Worm (Caenorhabditis elegans) whole organism, L1 larva: ENCODE measurements around the gene C07A9.10.

Experiments used
- C16A3.4 ChIP-seq: fragments of 150-350 bp; optimal IDR thresholded peaks from 2 replicates; lab custom pipeline; 2014; ENCODE audit warnings: missing biosample characterization, missing genetic modification characterization
- aly-2 ChIP-seq: fragments of 150-350 bp; optimal IDR thresholded peaks from 2 replicates; lab custom pipeline; 2014; ENCODE audit warnings: missing biosample characterization, missing genetic modification characterization
- blmp-1 ChIP-seq: fragments of 150-350 bp; optimal IDR thresholded peaks from 2 replicates; lab custom pipeline; 2014; ENCODE audit warnings: missing biosample characterization, missing genetic modification characterization
- ceh-63 ChIP-seq: fragments of 200-800 bp; sonication (Bioruptor generic); optimal IDR thresholded peaks from 2 replicates; lab custom pipeline; 2018; ENCODE audit warnings: mild to moderate bottlenecking, missing genetic modification characterization, missing compliant biosample characterization
- ceh-82 ChIP-seq, 3 experiments: fragments of 150-350 bp in 1 of 3; sonication (generic microtip) in 2 of 3; optimal IDR thresholded peaks; 2 replicates each; lab custom pipeline; 2014 to 2017; ENCODE audit warnings: missing biosample characterization in 3 of 3, missing genetic modification characterization in 3 of 3
- ceh-88 ChIP-seq: fragments of 200-800 bp; sonication (Bioruptor generic); IDR thresholded peaks from 2 replicates; pipeline ENCODE4 v1.3.6; 2022; ENCODE audit warnings: missing genetic modification characterization, missing compliant biosample characterization
- ceh-90 ChIP-seq: sonication (generic microtip); optimal IDR thresholded peaks from 2 replicates; lab custom pipeline; 2016; ENCODE audit warnings: missing genetic modification characterization, missing compliant biosample characterization
- dpl-1 ChIP-seq, 3 experiments: fragments of 150-350 bp in 2 of 3; sonication (generic microtip) in 1 of 3; optimal IDR thresholded peaks; 2 replicates each; lab custom pipeline; 2014 to 2017; ENCODE audit warnings: missing biosample characterization in 3 of 3, missing genetic modification characterization in 3 of 3, missing genetic modification reagents in 3 of 3
- dsc-1 ChIP-seq: sonication (generic microtip); optimal IDR thresholded peaks from 2 replicates; lab custom pipeline; 2016; ENCODE audit warnings: mild to moderate bottlenecking, missing genetic modification characterization, missing compliant biosample characterization
- efl-1 ChIP-seq, 4 experiments: fragments of 150-350 bp; optimal IDR thresholded peaks in 3 of 4; peaks in 1 of 4; 1 replicate in 1 of 4; 2 replicates in 3 of 4; lab custom pipeline; 2014; ENCODE audit warnings: missing biosample characterization in 2 of 4, missing genetic modification characterization in 2 of 4, missing genetic modification reagents in 2 of 4
- egl-13 ChIP-seq: sonication (generic microtip); optimal IDR thresholded peaks from 2 replicates; lab custom pipeline; 2016; ENCODE audit warnings: missing genotype, missing genetic modification reagents, missing genetic modification characterization, missing compliant biosample characterization
- elt-2 ChIP-seq: sonication (generic microtip); optimal IDR thresholded peaks from 2 replicates; lab custom pipeline; 2016; ENCODE audit warnings: missing genetic modification characterization, mild to moderate bottlenecking, inconsistent platforms, missing compliant biosample characterization, missing genetic modification reagents
- elt-3 ChIP-seq, 6 experiments: fragments of 150-350 bp in 1 of 6; sonication (generic microtip); optimal IDR thresholded peaks; 2 replicates each; lab custom pipeline; 2017 to 2018; ENCODE audit warnings: missing biosample characterization in 6 of 6, missing genetic modification characterization in 6 of 6, inconsistent platforms in 1 of 6
- fkh-10 ChIP-seq: sonication (generic microtip); optimal IDR thresholded peaks from 2 replicates; lab custom pipeline; 2017; ENCODE audit warnings: missing biosample characterization, missing genetic modification reagents, missing genetic modification characterization
- fkh-8 ChIP-seq: sonication (generic microtip); optimal IDR thresholded peaks from 2 replicates; lab custom pipeline; 2016; ENCODE audit warnings: mild to moderate bottlenecking, missing genetic modification characterization, missing compliant biosample characterization
- fos-1 ChIP-seq: fragments of 150-350 bp; optimal IDR thresholded peaks from 2 replicates; lab custom pipeline; 2014; ENCODE audit warnings: missing biosample characterization, missing genetic modification characterization
- lin-14 ChIP-seq: fragments of 200-800 bp; sonication (Bioruptor generic); optimal IDR thresholded peaks from 2 replicates; lab custom pipeline; 2018; ENCODE audit warnings: mild to moderate bottlenecking, missing genetic modification characterization, moderate library complexity, missing compliant biosample characterization
- lin-35 ChIP-seq, 2 experiments: fragments of 150-350 bp; optimal IDR thresholded peaks; 2 replicates each; lab custom pipeline; 2014; ENCODE audit warnings: missing biosample characterization in 2 of 2, missing genetic modification characterization in 2 of 2, missing genetic modification reagents in 2 of 2
- lsy-2 ChIP-seq, 2 experiments: fragments of 150-350 bp; optimal IDR thresholded peaks; 2 replicates each; lab custom pipeline; 2014; ENCODE audit warnings: missing biosample characterization in 2 of 2, missing genetic modification characterization in 2 of 2
- mab-9 ChIP-seq: fragments of 200-800 bp; sonication (Bioruptor generic); IDR thresholded peaks from 2 replicates; pipeline ENCODE4 v1.3.6; 2022; ENCODE audit warnings: missing genetic modification reagents, missing genetic modification characterization, missing compliant biosample characterization
- mdl-1 ChIP-seq, 2 experiments: fragments of 150-350 bp; optimal IDR thresholded peaks; 2 replicates each; lab custom pipeline; 2014 to 2017; ENCODE audit warnings: missing biosample characterization in 2 of 2, missing genetic modification characterization in 2 of 2, inconsistent platforms in 1 of 2
- mep-1 ChIP-seq: fragments of 150-350 bp; optimal IDR thresholded peaks from 2 replicates; lab custom pipeline; 2014; ENCODE audit warnings: missing biosample characterization, missing genetic modification characterization
- nhr-11 ChIP-seq: fragments of 150-350 bp; optimal IDR thresholded peaks from 2 replicates; lab custom pipeline; 2014; ENCODE audit warnings: missing biosample characterization, missing genetic modification characterization
- nhr-19 ChIP-seq: fragments of 200-800 bp; sonication (Bioruptor generic); conservative IDR thresholded peaks from 2 replicates; pipeline ENCODE4 v1.3.6; 2022; ENCODE audit warnings: missing genetic modification characterization, missing compliant biosample characterization
- nhr-20 ChIP-seq: sonication (generic microtip); optimal IDR thresholded peaks from 2 replicates; lab custom pipeline; 2016; ENCODE audit warnings: mild to moderate bottlenecking, missing genetic modification characterization, missing compliant biosample characterization
- nhr-237 ChIP-seq: fragments of 150-350 bp; optimal IDR thresholded peaks from 2 replicates; lab custom pipeline; 2014; ENCODE audit warnings: missing biosample characterization, missing genetic modification characterization
- nhr-28 ChIP-seq: fragments of 150-350 bp; optimal IDR thresholded peaks from 2 replicates; lab custom pipeline; 2014; ENCODE audit warnings: missing biosample characterization, missing genetic modification characterization
- nhr-47 ChIP-seq: sonication (generic microtip); optimal IDR thresholded peaks from 2 replicates; lab custom pipeline; 2016; ENCODE audit warnings: mild to moderate bottlenecking, missing genetic modification characterization, moderate library complexity, missing compliant biosample characterization
- nhr-71 ChIP-seq: sonication (generic microtip); optimal IDR thresholded peaks from 2 replicates; lab custom pipeline; 2016; ENCODE audit warnings: mild to moderate bottlenecking, missing genetic modification characterization, moderate library complexity, missing compliant biosample characterization
- nhr-76 ChIP-seq: sonication (generic microtip); optimal IDR thresholded peaks from 2 replicates; lab custom pipeline; 2017; ENCODE audit warnings: missing biosample characterization, missing genetic modification characterization
- nhr-77 ChIP-seq: fragments of 150-350 bp; optimal IDR thresholded peaks from 2 replicates; lab custom pipeline; 2014; ENCODE audit warnings: missing biosample characterization, missing genetic modification characterization
- nhr-85 ChIP-seq: sonication (generic microtip); peaks from one replicate; lab custom pipeline; 2016; ENCODE audit warnings: missing genetic modification characterization, inconsistent platforms, missing compliant biosample characterization
- nhr-90 ChIP-seq: sonication (generic microtip); optimal IDR thresholded peaks from 2 replicates; lab custom pipeline; 2016; ENCODE audit warnings: mild to moderate bottlenecking, missing genetic modification characterization, missing compliant biosample characterization; ENCODE audit not compliant: poor library complexity
- pag-3 ChIP-seq: sonication (generic microtip); optimal IDR thresholded peaks from 2 replicates; lab custom pipeline; 2017; ENCODE audit warnings: missing genetic modification characterization, mild to moderate bottlenecking, missing compliant biosample characterization, antibody characterized with exemption, borderline replicate concordance; ENCODE audit not compliant: insufficient read depth
- rnt-1 ChIP-seq: sonication (generic microtip); optimal IDR thresholded peaks from 2 replicates; lab custom pipeline; 2016; ENCODE audit warnings: mild to moderate bottlenecking, missing genetic modification characterization, moderate library complexity, missing compliant biosample characterization
- skn-1 ChIP-seq: fragments of 150-350 bp; optimal IDR thresholded peaks from 2 replicates; lab custom pipeline; 2014; ENCODE audit warnings: missing biosample characterization, missing genetic modification characterization
- snu-23 ChIP-seq: sonication (generic microtip); optimal IDR thresholded peaks from 2 replicates; lab custom pipeline; 2016; ENCODE audit warnings: missing genetic modification characterization, missing compliant biosample characterization
- swsn-7 ChIP-seq: sonication (generic microtip); optimal IDR thresholded peaks from 2 replicates; lab custom pipeline; 2016; ENCODE audit warnings: missing genetic modification characterization, missing compliant biosample characterization
- tbx-2 ChIP-seq: sonication (generic microtip); optimal IDR thresholded peaks from 2 replicates; lab custom pipeline; 2016; ENCODE audit warnings: missing genetic modification characterization, missing compliant biosample characterization
- unc-130 ChIP-seq: fragments of 150-350 bp; optimal IDR thresholded peaks from 2 replicates; lab custom pipeline; 2017; ENCODE audit warnings: missing biosample characterization, missing genetic modification characterization, inconsistent platforms
- unc-86 ChIP-seq: sonication (generic microtip); optimal IDR thresholded peaks from 2 replicates; lab custom pipeline; 2016; ENCODE audit warnings: missing genetic modification characterization, missing compliant biosample characterization

The C07A9.10 gene

DNA sequence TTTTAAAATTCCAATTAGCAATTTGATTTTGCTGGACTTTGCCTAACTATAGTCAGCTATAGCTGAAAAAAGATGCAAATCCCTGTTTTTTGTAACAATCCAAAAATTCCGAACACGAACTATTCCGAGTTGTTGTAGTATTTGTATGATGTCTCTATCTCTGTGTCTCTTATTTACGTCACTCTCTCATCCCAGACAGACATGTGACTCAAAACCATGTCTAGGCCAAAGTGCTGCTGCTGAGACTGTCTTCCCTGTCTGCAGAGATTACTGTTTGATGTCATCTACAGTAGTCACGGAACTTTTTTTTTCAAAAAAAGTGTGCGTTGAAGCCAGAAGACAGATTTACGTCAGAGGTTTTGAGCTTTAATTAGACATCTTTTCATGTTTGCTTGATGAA lies 19.6 kb downstream of the C07A9.10 start (continued):
- TF ChIP-seq nhr-237 (no peak), unc-130 (tag; lab: Kevin White, UChicago) (no peak), elt-2 (tag; lab: Kevin White, UChicago) (peak; percentile 41), lin-14 (GFP tag; lab: Kevin White, UChicago) (peak; percentile 38), nhr-90 (tag; lab: Kevin White, UChicago) (peak; percentile 47), snu-23 (GFP tag; lab: Kevin White, UChicago) (peak; percentile 44), mdl-1 (tag; optimal IDR thresholded peaks at IDR 0.05; lab: Kevin White, UChicago) (peak in 1 of 2 experiments; percentile 56), rnt-1 (peak; percentile 32), elt-3 (tag; optimal IDR thresholded peaks at IDR 0.05; lab: Kevin White, UChicago) (peak in 1 of 6 experiments; percentile 29)

DNA sequence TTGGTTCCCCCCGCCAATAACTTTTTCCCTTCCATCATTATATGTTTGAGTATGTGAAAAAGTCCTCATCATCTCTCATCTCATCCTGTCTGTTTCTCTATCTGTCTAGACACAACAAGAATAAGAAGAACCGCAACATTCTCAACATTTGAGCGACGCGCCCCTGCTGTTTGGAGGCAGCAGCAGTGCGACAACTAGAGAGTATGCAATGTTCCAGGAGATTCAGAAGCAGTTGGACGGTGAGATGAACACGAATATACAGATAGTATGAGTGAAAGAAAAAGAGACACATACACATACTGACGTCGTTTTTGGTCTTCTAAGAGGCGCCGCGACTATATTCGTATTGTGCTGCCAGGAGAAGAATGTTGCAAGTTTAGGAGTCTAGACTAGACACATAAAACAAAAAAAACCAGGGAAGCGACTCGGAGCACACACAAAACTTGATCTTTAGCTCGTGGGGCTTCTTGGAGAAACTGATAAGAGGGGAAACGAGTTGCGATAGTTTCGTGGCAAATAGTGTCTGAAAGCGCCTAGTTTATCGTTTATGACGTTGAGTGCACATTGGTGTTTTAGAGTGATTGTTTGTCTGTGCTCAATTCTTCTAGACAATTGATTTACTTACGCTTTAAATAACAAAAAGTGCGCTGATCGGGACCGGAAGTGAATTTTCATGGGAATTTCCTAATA lies 20.2 kb downstream of the C07A9.10 start:
- TF ChIP-seq mab-9 (GFP tag; lab: Robert Waterston, UW) = no peak
- 0 out of 2 replicates have a peak, but pooled peaks have one; percentile 7 for TF ChIP-seq nhr-19 (GFP tag; lab: Robert Waterston, UW)
- no peak for TF ChIP-seq ceh-63
- peak; percentile 37 for TF ChIP-seq unc-86 (tag; lab: Kevin White, UChicago)
- peak; percentile 67 for TF ChIP-seq snu-23 (GFP tag; lab: Kevin White, UChicago)
- peak; percentile 69 for TF ChIP-seq nhr-71 (tag; lab: Kevin White, UChicago)
- TF ChIP-seq fkh-10 = peak; percentile 28
- peak; percentile 42 for TF ChIP-seq fos-1
- TF ChIP-seq skn-1 = peak; percentile 26
- peak; percentile 57 for TF ChIP-seq mep-1
- peak; percentile 6 for TF ChIP-seq dsc-1
- TF ChIP-seq nhr-85 (tag; lab: Kevin White, UChicago) = peak; percentile 72
- TF ChIP-seq efl-1 (optimal IDR thresholded peaks at IDR 0.05; lab: Kevin White, UChicago) = peak; percentile 27 to 39
- peak in 1 of 2 experiments; percentile 92 for TF ChIP-seq efl-1 (GFP tag; optimal IDR thresholded peaks at IDR 0.05 in 1 of 2; lab: Kevin White, UChicago)
- peak; percentile 30 for TF ChIP-seq fkh-8 (tag; lab: Kevin White, UChicago)
- peak; percentile 91 for TF ChIP-seq lin-14 (GFP tag; lab: Kevin White, UChicago)
- peak; percentile 20 for TF ChIP-seq rnt-1
- TF ChIP-seq elt-2 (tag; lab: Kevin White, UChicago) = peak; percentile 53
- peak; percentile 20 for TF ChIP-seq nhr-47
- TF ChIP-seq lsy-2 (tag; optimal IDR thresholded peaks at IDR 0.05; lab: Kevin White, UChicago) = peak; percentile 11 to 76
- TF ChIP-seq nhr-77 = peak; percentile 40
- peak; percentile 26 for TF ChIP-seq swsn-7
- peak in 2 of 3 experiments; percentile 34 for TF ChIP-seq ceh-82 (tag; optimal IDR thresholded peaks at IDR 0.05; lab: Kevin White, UChicago)
- peak; percentile 75 for TF ChIP-seq blmp-1 (tag; lab: Kevin White, UChicago)
- no peak for TF ChIP-seq nhr-28 (tag; lab: Kevin White, UChicago)
- TF ChIP-seq ceh-88 (GFP tag; lab: Robert Waterston, UW) = no peak
- peak; percentile 26 for TF ChIP-seq tbx-2 (tag; lab: Kevin White, UChicago)
- TF ChIP-seq nhr-20 (tag; lab: Kevin White, UChicago) = peak; percentile 74
- TF ChIP-seq dpl-1 (GFP tag; optimal IDR thresholded peaks at IDR 0.05; lab: Kevin White, UChicago) = peak; percentile 1 to 18 (median 7)
- TF ChIP-seq pag-3 = no peak
- TF ChIP-seq nhr-11 = peak; percentile 38
- TF ChIP-seq aly-2 (tag; lab: Kevin White, UChicago) = no peak
- TF ChIP-seq ceh-90 = no peak
- peak; percentile 7 for TF ChIP-seq C16A3.4 (tag; lab: Kevin White, UChicago)
- TF ChIP-seq lin-35 (GFP tag; optimal IDR thresholded peaks at IDR 0.05; lab: Kevin White, UChicago) = peak; percentile 18 to 56
- peak in 3 of 6 experiments; percentile 0 to 19 (median 15) for TF ChIP-seq elt-3 (tag; optimal IDR thresholded peaks at IDR 0.05; lab: Kevin White, UChicago)
- no peak for TF ChIP-seq egl-13 (tag; lab: Kevin White, UChicago)
- no peak for TF ChIP-seq nhr-76 (tag; lab: Kevin White, UChicago)
